Worm (Caenorhabditis elegans) whole organism, early embryonic: ENCODE data around the gene hmp-1.

ENCODE experiments used
- aly-1 ChIP-seq: sonication (generic microtip); optimal IDR thresholded peaks from 2 replicates; lab custom pipeline; 2016; ENCODE audit warnings: missing genetic modification characterization, missing compliant biosample characterization
- ama-1 ChIP-seq: fragments of 150-350 bp; optimal IDR thresholded peaks from 2 replicates; lab custom pipeline; 2014
- ceh-13 ChIP-seq: fragments of 200-800 bp; sonication (Bioruptor generic); optimal IDR thresholded peaks from 2 replicates; lab custom pipeline; 2018; ENCODE audit warnings: mild to moderate bottlenecking, missing genetic modification characterization, missing compliant biosample characterization
- ets-7 ChIP-seq: sonication (generic microtip); optimal IDR thresholded peaks from 2 replicates; lab custom pipeline; 2016; ENCODE audit warnings: missing genotype, missing genetic modification characterization, missing compliant biosample characterization
- hnd-1 ChIP-seq: sonication (generic microtip); optimal IDR thresholded peaks from 2 replicates; lab custom pipeline; 2016; ENCODE audit warnings: missing genetic modification characterization, missing compliant biosample characterization
- tra-4 ChIP-seq: sonication (generic microtip); optimal IDR thresholded peaks from 2 replicates; lab custom pipeline; 2017; ENCODE audit warnings: missing genetic modification characterization, missing compliant biosample characterization

DNA sequence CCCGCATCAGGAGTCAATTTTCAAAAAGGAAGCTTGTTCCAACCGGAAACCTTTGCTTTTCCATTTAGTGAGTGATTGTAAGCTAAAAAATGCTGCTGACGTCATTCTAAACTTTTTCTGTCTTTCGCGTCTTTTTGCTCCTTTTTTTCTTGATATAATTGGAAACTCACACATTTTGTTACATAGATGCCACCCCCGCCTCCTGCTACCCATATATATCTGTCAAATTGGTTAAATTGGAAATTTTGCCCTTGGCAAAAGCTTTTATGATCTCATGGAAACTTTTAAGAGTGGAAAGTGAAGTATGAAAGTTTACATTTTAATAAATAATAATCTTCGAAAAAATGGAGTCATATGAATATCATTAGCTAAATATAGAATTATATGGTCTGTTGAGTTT is 35.7 kb upstream of the hmp-1 start:
- TF ChIP-seq hnd-1 (tag; lab: Kevin White, UChicago) (no peak), ama-1 (lab: Kevin White, UChicago) (no peak), ets-7 (tag; lab: Kevin White, UChicago) (no peak), aly-1 (tag; lab: Kevin White, UChicago) (no peak), tra-4 (tag; lab: Kevin White, UChicago) (no peak), ceh-13 (GFP tag; lab: Kevin White, UChicago) (no peak)
